Worm (Caenorhabditis elegans): ENCODE results near the gene glb-2.

glb-2 gene

ce11 chrIV:7240564-7240963 lies 22.5 kb downstream of the glb-2 start:
- no peak for TF ChIP-seq lin-32 (GFP tag; optimal IDR thresholded peaks at IDR 0.05)
- TF ChIP-seq ceh-83 (GFP tag; optimal IDR thresholded peaks at IDR 0.05) = peak; percentile 36
- TF ChIP-seq elt-1 (tag; optimal IDR thresholded peaks at IDR 0.05; ENCODE audit: borderline replicate concordance, insufficient read depth) = no peak
- no peak for TF ChIP-seq tbx-8 (GFP tag; optimal IDR thresholded peaks at IDR 0.05)
- no peak for TF ChIP-seq sptf-1 (tag; optimal IDR thresholded peaks at IDR 0.05)
- TF ChIP-seq cnd-1 (tag; optimal IDR thresholded peaks at IDR 0.05) = no peak
- TF ChIP-seq nhr-76 (tag; optimal IDR thresholded peaks at IDR 0.05) = no peak

ce11 chrIV:7237668-7238214 lies 25.3 kb downstream of the glb-2 start, which contains the start of gene elo-3:
TSS of gene elo-3 (plus strand) at chrIV:7237718.
- no peak for TF ChIP-seq sem-2 (GFP tag; optimal IDR thresholded peaks at IDR 0.05)
- no peak for TF ChIP-seq elt-3 (tag; optimal IDR thresholded peaks at IDR 0.05)
- no peak for TF ChIP-seq ceh-43 (GFP tag; optimal IDR thresholded peaks at IDR 0.05)
- no peak for TF ChIP-seq bed-3 (GFP tag; optimal IDR thresholded peaks at IDR 0.05)
- TF ChIP-seq lin-13 (tag; optimal IDR thresholded peaks at IDR 0.05) = no peak
- no peak for TF ChIP-seq nhr-12 (tag; optimal IDR thresholded peaks at IDR 0.05)
- no peak for TF ChIP-seq zip-8 (tag; optimal IDR thresholded peaks at IDR 0.05)

ce11 chrIV:7236248-7236772 lies 26.7 kb downstream of the glb-2 start:
- TF ChIP-seq zip-8 (tag; optimal IDR thresholded peaks at IDR 0.05) = peak; percentile 86
- TF ChIP-seq nhr-28 (tag; optimal IDR thresholded peaks at IDR 0.05) = no peak
- TF ChIP-seq sptf-1 (tag; optimal IDR thresholded peaks at IDR 0.05) = no peak
- TF ChIP-seq nhr-76 (tag; optimal IDR thresholded peaks at IDR 0.05) = no peak
- TF ChIP-seq cnd-1 (tag; optimal IDR thresholded peaks at IDR 0.05) = no peak
- no peak for TF ChIP-seq mab-5 (tag; optimal IDR thresholded peaks at IDR 0.05)
- TF ChIP-seq lin-13 (tag; optimal IDR thresholded peaks at IDR 0.05) = no peak

- TF ChIP-seq sptf-1 (tag; optimal IDR thresholded peaks at IDR 0.05) = no peak
- TF ChIP-seq mab-5 (tag; optimal IDR thresholded peaks at IDR 0.05) = no peak
- no peak for TF ChIP-seq unc-39 (tag; optimal IDR thresholded peaks at IDR 0.05)
- peak; percentile 92 for TF ChIP-seq ham-2 (GFP tag; optimal IDR thresholded peaks at IDR 0.05)
- no peak for TF ChIP-seq flh-1 (GFP tag; optimal IDR thresholded peaks at IDR 0.05)
- TF ChIP-seq ceh-43 (GFP tag; optimal IDR thresholded peaks at IDR 0.05) = no peak
- peak; percentile 57 for TF ChIP-seq cnd-1 (tag; optimal IDR thresholded peaks at IDR 0.05)
- TF ChIP-seq hlh-1 (tag; optimal IDR thresholded peaks at IDR 0.05) = peak; percentile 58
- no peak for TF ChIP-seq tbx-8 (GFP tag; optimal IDR thresholded peaks at IDR 0.05)
- no peak for TF ChIP-seq elt-3 (tag; optimal IDR thresholded peaks at IDR 0.05)
- peak; percentile 50 for TF ChIP-seq nhr-237 (tag; optimal IDR thresholded peaks at IDR 0.05)
- TF ChIP-seq sem-2 (GFP tag; optimal IDR thresholded peaks at IDR 0.05) = no peak
- TF ChIP-seq ceh-83 (GFP tag; optimal IDR thresholded peaks at IDR 0.05) = no peak
- peak; percentile 64 for TF ChIP-seq unc-62 (GFP tag; optimal IDR thresholded peaks at IDR 0.05)
- TF ChIP-seq nhr-12 (tag; optimal IDR thresholded peaks at IDR 0.05) = no peak
- no peak for TF ChIP-seq pha-4 (tag; optimal IDR thresholded peaks at IDR 0.05)
- TF ChIP-seq nhr-2 (tag; optimal IDR thresholded peaks at IDR 0.05) = peak; percentile 96
- TF ChIP-seq lin-32 (GFP tag; optimal IDR thresholded peaks at IDR 0.05) = peak; percentile 7
- TF ChIP-seq mls-2 (tag; optimal IDR thresholded peaks at IDR 0.05) = peak; percentile 40
- peak; percentile 83 for TF ChIP-seq unc-120 (tag; optimal IDR thresholded peaks at IDR 0.05; ENCODE audit: poor library complexity, severe bottlenecking)
- no peak for TF ChIP-seq nhr-28 (tag; optimal IDR thresholded peaks at IDR 0.05)
- no peak for TF ChIP-seq nhr-76 (tag; optimal IDR thresholded peaks at IDR 0.05)
- peak; percentile 17 for TF ChIP-seq ces-1 (GFP tag; optimal IDR thresholded peaks at IDR 0.05)
- no peak for TF ChIP-seq ceh-39 (tag; optimal IDR thresholded peaks at IDR 0.05)
- TF ChIP-seq lin-13 (tag; optimal IDR thresholded peaks at IDR 0.05) = no peak
- TF ChIP-seq bed-3 (GFP tag; optimal IDR thresholded peaks at IDR 0.05) = no peak
- peak; percentile 18 for TF ChIP-seq drap-1 (GFP tag; optimal IDR thresholded peaks at IDR 0.05)
- TF ChIP-seq elt-1 (tag; optimal IDR thresholded peaks at IDR 0.05; ENCODE audit: borderline replicate concordance, insufficient read depth) = peak; percentile 7
- peak; percentile 6 for TF ChIP-seq mep-1 (tag; optimal IDR thresholded peaks at IDR 0.05)
- TF ChIP-seq zip-8 (tag; optimal IDR thresholded peaks at IDR 0.05) = peak; percentile 3
- TF ChIP-seq lsy-2 (tag; optimal IDR thresholded peaks at IDR 0.05) = peak; percentile 14
- TF ChIP-seq M03D4.4 (tag; optimal IDR thresholded peaks at IDR 0.05) = peak; percentile 33
- peak; percentile 5 for TF ChIP-seq ztf-11 (tag; optimal IDR thresholded peaks at IDR 0.05)
- no peak for TF ChIP-seq blmp-1 (tag; optimal IDR thresholded peaks at IDR 0.05)
- TF ChIP-seq snpc-4 (tag; optimal IDR thresholded peaks at IDR 0.05) = no peak
These were observed 27.6 kb downstream of the glb-2 start for ce11 chrIV:7235382-7235917.

Data from whole organism, mixed stage, embryonic.